Fruit fly (Drosophila melanogaster): Measurements from ENCODE around the gene prage.

Gene prage

DNA sequence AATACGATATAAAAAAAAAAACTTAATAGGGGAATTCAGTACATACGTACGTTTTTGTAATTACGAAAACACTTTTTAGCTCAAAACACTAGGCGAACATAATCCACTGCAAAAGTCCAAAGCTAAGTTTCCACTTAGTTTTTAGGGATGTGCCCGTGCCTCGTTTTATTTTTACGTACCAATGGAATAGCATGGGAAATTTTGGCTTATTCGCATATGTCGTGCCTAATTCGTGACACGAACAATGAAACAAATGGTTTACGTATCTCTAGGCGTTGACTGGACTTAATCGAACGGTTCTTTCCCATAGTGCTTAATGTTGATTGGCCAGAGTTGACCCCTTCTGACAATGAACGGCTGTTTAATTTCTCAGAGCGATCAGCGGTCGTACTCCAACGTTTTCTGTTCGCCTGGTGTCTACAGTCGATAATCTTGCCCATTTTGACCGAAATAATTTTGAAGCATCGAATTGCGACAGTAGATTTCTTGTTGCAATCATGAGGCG is 106.1 kb downstream of the prage start, which contains the start of gene CG14818 (continued):
- peak; percentile 72 for TF ChIP-seq CG32772 (GFP tag; IDR thresholded peaks at IDR 0.05)
- peak; percentile 43 for TF ChIP-seq Drgx (GFP tag; IDR thresholded peaks at IDR 0.05)
- peak; percentile 49 for TF ChIP-seq Hsf (GFP tag; optimal IDR thresholded peaks at IDR 0.05)
- TF ChIP-seq CG6689 (GFP tag; IDR thresholded peaks at IDR 0.05), result peak; percentile 56
- peak; percentile 67 for TF ChIP-seq CG2120 (GFP tag; optimal IDR thresholded peaks at IDR 0.05)
- no peak for TF ChIP-seq Elba2 (GFP tag; optimal IDR thresholded peaks at IDR 0.05)
- no peak for TF ChIP-seq CG15011 (GFP tag; optimal IDR thresholded peaks at IDR 0.05)
- TF ChIP-seq tna (GFP tag; IDR thresholded peaks at IDR 0.05; ENCODE audit: partially characterized antibody), result peak; percentile 53; the same call in 1 of the 2 replicates
- TF ChIP-seq tin (GFP tag; optimal IDR thresholded peaks at IDR 0.05), result peak; percentile 49
- no peak for TF ChIP-seq CG17568 (GFP tag; optimal IDR thresholded peaks at IDR 0.05)
- peak; percentile 39; the same call in 1 of the 3 replicates for TF ChIP-seq Aef1 (GFP tag; IDR thresholded peaks at IDR 0.05)
- no peak for TF ChIP-seq dmrt99B (tag; optimal IDR thresholded peaks at IDR 0.05)
- TF ChIP-seq Fer1 (GFP tag; optimal IDR thresholded peaks at IDR 0.05), result peak; percentile 31
- peak; percentile 32 for TF ChIP-seq CG8388 (GFP tag; optimal IDR thresholded peaks at IDR 0.05)
- peak; percentile 86 for TF ChIP-seq sna (GFP tag; IDR thresholded peaks at IDR 0.05; ENCODE audit: partially characterized antibody)
- TF ChIP-seq CG12942 (GFP tag; optimal IDR thresholded peaks at IDR 0.05), result peak; percentile 36
- TF ChIP-seq CG31388 (GFP tag; optimal IDR thresholded peaks at IDR 0.05), result no peak
- TF ChIP-seq Dek (tag; optimal IDR thresholded peaks at IDR 0.05), result peak; percentile 29
- peak; percentile 35; the same call in 1 of the 2 replicates for TF ChIP-seq Adf1 (GFP tag; IDR thresholded peaks at IDR 0.05)
- TF ChIP-seq CG10959 (GFP tag; IDR thresholded peaks at IDR 0.05), result peak; percentile 33; the same call in 1 of the 2 replicates
- TF ChIP-seq CG11504 (tag; optimal IDR thresholded peaks at IDR 0.05), result no peak
- peak; percentile 31 for TF ChIP-seq CG17829 (tag; optimal IDR thresholded peaks at IDR 0.05)
- TF ChIP-seq gro (GFP tag; optimal IDR thresholded peaks at IDR 0.05), result peak; percentile 42
- TF ChIP-seq prd (optimal IDR thresholded peaks at IDR 0.05), result no peak
- TF ChIP-seq prd (GFP tag; IDR thresholded peaks at IDR 0.05), result peak; percentile 73; the same call in 2 of the 3 replicates
- TF ChIP-seq CG10209 (GFP tag; optimal IDR thresholded peaks at IDR 0.05), result peak; percentile 56
- TF ChIP-seq cwo (GFP tag; optimal IDR thresholded peaks at IDR 0.05), result no peak
- TF ChIP-seq CG15479 (GFP tag; optimal IDR thresholded peaks at IDR 0.05), result no peak
- peak; percentile 69 for TF ChIP-seq CG4404 (GFP tag; IDR thresholded peaks at IDR 0.05)
- peak; percentile 41 to 45 for TF ChIP-seq Hr51 (GFP tag; optimal IDR thresholded peaks at IDR 0.05)
- peak; percentile 79 for TF ChIP-seq Abd-B (GFP tag; optimal IDR thresholded peaks at IDR 0.05)
- peak; percentile 66 for TF ChIP-seq HLH3B (GFP tag; IDR thresholded peaks at IDR 0.05)
- peak; percentile 58; the same call in 2 of the 3 replicates for TF ChIP-seq tgo (GFP tag; IDR thresholded peaks at IDR 0.05)
- peak; percentile 4 for TF ChIP-seq CG2116 (GFP tag; optimal IDR thresholded peaks at IDR 0.05)
- TF ChIP-seq Oaz (GFP tag; IDR thresholded peaks at IDR 0.05), result 0 out of 2 replicates have a peak, but pooled peaks have one; percentile 19
- peak; percentile 78 for TF ChIP-seq Ptx1 (GFP tag; IDR thresholded peaks at IDR 0.05)
- peak; percentile 48 for TF ChIP-seq Hand (GFP tag; optimal IDR thresholded peaks at IDR 0.05)
- 0 out of 2 replicates have a peak, but pooled peaks have one; percentile 31 for TF ChIP-seq CG5953 (GFP tag; IDR thresholded peaks at IDR 0.05)
- no peak for TF ChIP-seq CG10274 (GFP tag; optimal IDR thresholded peaks at IDR 0.05)
- TF ChIP-seq CG10321 (GFP tag; IDR thresholded peaks at IDR 0.05), result 0 out of 2 replicates have a peak, but pooled peaks have one; percentile 15
- TF ChIP-seq CG7745 (tag; optimal IDR thresholded peaks at IDR 0.05), result no peak
- TF ChIP-seq CG11093 (GFP tag; IDR thresholded peaks at IDR 0.05), result 0 out of 3 replicates have a peak, but pooled peaks have one; percentile 41
- TF ChIP-seq Fer3 (tag; optimal IDR thresholded peaks at IDR 0.05), result peak; percentile 70
- peak; percentile 65 for TF ChIP-seq CG10147 (GFP tag; optimal IDR thresholded peaks at IDR 0.05)
- peak; percentile 78 for TF ChIP-seq CG9817 (tag; optimal IDR thresholded peaks at IDR 0.05)
- no peak for TF ChIP-seq CG1024 (GFP tag; IDR thresholded peaks at IDR 0.05)
- no peak for TF ChIP-seq abd-A (tag; optimal IDR thresholded peaks at IDR 0.05)
- peak; percentile 83 for TF ChIP-seq BEAF-32 (GFP tag; optimal IDR thresholded peaks at IDR 0.05)
- TF ChIP-seq repo (GFP tag; optimal IDR thresholded peaks at IDR 0.05), result peak; percentile 52

Data from whole organism, embryonic.